Fruit fly (Drosophila melanogaster) whole organism, prepupa: ENCODE data around the gene CG10352.

Source experiments
- CG1621 ChIP-seq: fragments of 200-800 bp; sonication (Bioruptor generic); optimal IDR thresholded peaks from 3 replicates; lab custom pipeline; 2018; ENCODE audit warnings: missing biosample characterization, mild to moderate bottlenecking, missing genetic modification characterization
- CG3919 ChIP-seq: fragments of 200-800 bp; sonication (Bioruptor generic); optimal IDR thresholded peaks from 3 replicates; lab custom pipeline; 2016; ENCODE audit warnings: missing biosample characterization, missing genetic modification characterization
- CG6276 ChIP-seq: fragments of 200-800 bp; sonication (Bioruptor generic); optimal IDR thresholded peaks from 2 replicates; lab custom pipeline; 2017; ENCODE audit warnings: missing biosample characterization, mild to moderate bottlenecking, missing genetic modification characterization
- CG6792 ChIP-seq: fragments of 200-800 bp; sonication (Bioruptor generic); optimal IDR thresholded peaks from 3 replicates; lab custom pipeline; 2016; ENCODE audit warnings: missing biosample characterization, missing genetic modification characterization
- Eip93F ChIP-seq: fragments of 200-800 bp; sonication (Bioruptor generic); optimal IDR thresholded peaks from 2 replicates; lab custom pipeline; 2016; ENCODE audit warnings: missing biosample characterization, mild to moderate bottlenecking, missing genetic modification characterization
- Ets21C ChIP-seq: fragments of 200-800 bp; sonication (Bioruptor generic); optimal IDR thresholded peaks from 3 replicates; lab custom pipeline; 2016; ENCODE audit warnings: missing biosample characterization, missing genetic modification characterization
- Hr39 ChIP-seq: fragments of 200-800 bp; sonication (Bioruptor generic); optimal IDR thresholded peaks from 2 replicates; lab custom pipeline; 2016; ENCODE audit warnings: missing biosample characterization, missing genetic modification characterization
- Hr4 ChIP-seq: fragments of 200-800 bp; sonication (Bioruptor generic); optimal IDR thresholded peaks from 3 replicates; lab custom pipeline; 2016; ENCODE audit warnings: missing biosample characterization, missing genetic modification characterization
- OdsH ChIP-seq: fragments of 200-800 bp; sonication (Bioruptor generic); optimal IDR thresholded peaks from 3 replicates; lab custom pipeline; 2016; ENCODE audit warnings: missing biosample characterization, missing genetic modification characterization
- Sox102F ChIP-seq: fragments of 200-800 bp; sonication (Bioruptor generic); optimal IDR thresholded peaks from 2 replicates; lab custom pipeline; 2016; ENCODE audit warnings: missing biosample characterization, mild to moderate bottlenecking, missing genetic modification characterization
- Sox14 ChIP-seq: fragments of 200-800 bp; sonication (Bioruptor generic); optimal IDR thresholded peaks from 3 replicates; lab custom pipeline; 2016; ENCODE audit warnings: missing biosample characterization, missing genetic modification characterization
- spab ChIP-seq: fragments of 200-800 bp; sonication (Bioruptor generic); optimal IDR thresholded peaks from 2 replicates; lab custom pipeline; 2017; ENCODE audit warnings: missing biosample characterization, mild to moderate bottlenecking, missing genetic modification characterization, missing genetic modification reagents
- ss ChIP-seq, 2 experiments: fragments of 200-800 bp; sonication (Bioruptor generic); optimal IDR thresholded peaks; 2 replicates in 1 of 2; 3 replicates in 1 of 2; lab custom pipeline; 2017 to 2018; ENCODE audit warnings: mild to moderate bottlenecking in 2 of 2, missing biosample characterization in 2 of 2, missing genetic modification characterization in 2 of 2, moderate library complexity in 1 of 2
- vri ChIP-seq: fragments of 200-800 bp; sonication (Bioruptor generic); optimal IDR thresholded peaks from 3 replicates; lab custom pipeline; 2016; ENCODE audit warnings: missing biosample characterization, mild to moderate bottlenecking, missing genetic modification characterization

- TF ChIP-seq ss (GFP tag; optimal IDR thresholded peaks at IDR 0.05; lab: Kevin White, UChicago) = peak; percentile 36 to 42
- TF ChIP-seq CG1621 (tag; lab: Kevin White, UChicago) = peak; percentile 36
- TF ChIP-seq OdsH (GFP tag; lab: Kevin White, UChicago) = peak; percentile 84
- peak; percentile 30 for TF ChIP-seq spab (GFP tag; lab: Kevin White, UChicago)
- TF ChIP-seq CG3919 (GFP tag; lab: Kevin White, UChicago) = peak; percentile 79
- peak; percentile 92 for TF ChIP-seq CG6276 (GFP tag; lab: Kevin White, UChicago)
- no peak for TF ChIP-seq Eip93F
- TF ChIP-seq Sox102F (GFP tag; lab: Kevin White, UChicago) = peak; percentile 73
- TF ChIP-seq Hr39 (GFP tag; lab: Kevin White, UChicago) = peak; percentile 75
- TF ChIP-seq CG6792 (GFP tag; lab: Kevin White, UChicago) = peak; percentile 77
- peak; percentile 63 for TF ChIP-seq vri (GFP tag; lab: Kevin White, UChicago)
- peak; percentile 83 for TF ChIP-seq Hr4 (GFP tag; lab: Kevin White, UChicago)
- TF ChIP-seq Sox14 = peak; percentile 84
- TF ChIP-seq Ets21C (GFP tag; lab: Kevin White, UChicago) = peak; percentile 66
These were observed 44.0 kb upstream of the CG10352 start for dm6 chrX:11920959-11921358.
